Worm (Caenorhabditis elegans): ENCODE data around the gene F35E8.6.

- TF ChIP-seq nhr-10 (tag; optimal IDR thresholded peaks at IDR 0.05) (no peak), sma-9 (GFP tag; optimal IDR thresholded peaks at IDR 0.05) (no peak), sma-9 (tag; optimal IDR thresholded peaks at IDR 0.05) (no peak), zag-1 (tag; optimal IDR thresholded peaks at IDR 0.05) (no peak), C34F6.9 (tag; optimal IDR thresholded peaks at IDR 0.05) (no peak), alr-1 (tag; optimal IDR thresholded peaks at IDR 0.05) (no peak), unc-55 (GFP tag; optimal IDR thresholded peaks at IDR 0.05) (no peak), ztf-4 (tag; optimal IDR thresholded peaks at IDR 0.05) (no peak), nhr-12 (tag; optimal IDR thresholded peaks at IDR 0.05) (no peak), gmeb-1 (tag; optimal IDR thresholded peaks at IDR 0.05) (no peak), blmp-1 (tag; optimal IDR thresholded peaks at IDR 0.05; ENCODE audit: insufficient read depth) (no peak), aly-2 (tag; optimal IDR thresholded peaks at IDR 0.05) (no peak), dmd-4 (tag; optimal IDR thresholded peaks at IDR 0.05) (no peak), nhr-129 (tag; optimal IDR thresholded peaks at IDR 0.05) (no peak), nhr-77 (tag; optimal IDR thresholded peaks at IDR 0.05) (no peak)
Measured at ce11 chrV:15863042-15863441, 48.9 kb upstream of the F35E8.6 start, which contains the start of gene srh-299.

All from whole organism, L2 larva.